Worm (Caenorhabditis elegans): ENCODE data around the gene T04A6.2.
"Not testable (repeated sequence)": the region's sequence is repeated elsewhere in the genome, so short reads cannot be mapped to it uniquely, and the experiment has no call there.

The T04A6.2 gene

ce11 chrIII:7614530-7614929 lies at the start of gene T04A6.2:
Gene T04A6.2, plus strand, starts transcription at chrIII:7614830.
- no peak for TF ChIP-seq unc-62 (GFP tag; optimal IDR thresholded peaks at IDR 0.05)

ce11 chrIII:7565247-7565646 lies 49.4 kb upstream of the T04A6.2 start, which contains the start of gene ttr-8:
Gene ttr-8, minus strand, starts transcription at chrIII:7565347.
- no peak for TF ChIP-seq unc-62 (GFP tag; optimal IDR thresholded peaks at IDR 0.05)

- TF ChIP-seq unc-62 (GFP tag; optimal IDR thresholded peaks at IDR 0.05): no peak
These were observed 48.5 kb upstream of the T04A6.2 start, which contains the start of gene ttr-32 for ce11 chrIII:7566098-7566497. Gene ttr-32, plus strand, starts transcription at chrIII:7566411.

ce11 chrIII:7570083-7570695 lies 44.4 kb upstream of the T04A6.2 start, which contains the start of gene R13A5.7:
Gene R13A5.7, minus strand, starts transcription at chrIII:7570133.
- no peak for TF ChIP-seq unc-62 (GFP tag; optimal IDR thresholded peaks at IDR 0.05)

- TF ChIP-seq unc-62 (GFP tag; optimal IDR thresholded peaks at IDR 0.05): no peak
These were observed 42.9 kb upstream of the T04A6.2 start for ce11 chrIII:7571726-7572125.

ce11 chrIII:7572781-7573400 lies 41.7 kb upstream of the T04A6.2 start, which contains the start of the genes rpl-9 and lpd-7:
Gene rpl-9, minus strand, starts transcription at chrIII:7572831.
Gene lpd-7, plus strand, starts transcription at chrIII:7573350.
- no peak for TF ChIP-seq unc-62 (GFP tag; optimal IDR thresholded peaks at IDR 0.05)

- TF ChIP-seq unc-62 (GFP tag; optimal IDR thresholded peaks at IDR 0.05): no peak
These were observed 35.3 kb upstream of the T04A6.2 start, which contains the start of gene mfsd-6 for ce11 chrIII:7579324-7579723. Gene mfsd-6, minus strand, starts transcription at chrIII:7579411.

- no peak for TF ChIP-seq unc-62 (GFP tag; optimal IDR thresholded peaks at IDR 0.05)
These were observed 34.0 kb upstream of the T04A6.2 start for ce11 chrIII:7580586-7580985.

- no peak for TF ChIP-seq unc-62 (GFP tag; optimal IDR thresholded peaks at IDR 0.05)
These were observed 31.7 kb upstream of the T04A6.2 start, which contains the start of gene R13A5.10 for ce11 chrIII:7582885-7583284. Gene R13A5.10, minus strand, starts transcription at chrIII:7582985.

ce11 chrIII:7584131-7584646 lies 30.4 kb upstream of the T04A6.2 start, which contains the start of gene cup-5:
Gene cup-5, plus strand, starts transcription at chrIII:7584181.
- no peak for TF ChIP-seq unc-62 (GFP tag; optimal IDR thresholded peaks at IDR 0.05)

- no peak for TF ChIP-seq unc-62 (GFP tag; optimal IDR thresholded peaks at IDR 0.05)
These were observed 26.4 kb upstream of the T04A6.2 start, which contains the start of gene R13A5.15 for ce11 chrIII:7588214-7588613. Gene R13A5.15, minus strand, starts transcription at chrIII:7588314.

- TF ChIP-seq unc-62 (GFP tag; optimal IDR thresholded peaks at IDR 0.05): no peak
These were observed 21.2 kb upstream of the T04A6.2 start, which contains the start of gene R13A5.11 for ce11 chrIII:7593285-7593928. Gene R13A5.11, minus strand, starts transcription at chrIII:7593335.

- not testable (repeated sequence) for TF ChIP-seq unc-62 (GFP tag; optimal IDR thresholded peaks at IDR 0.05)
These were observed 20.1 kb upstream of the T04A6.2 start, which contains the start of gene Y80D4G.2 for ce11 chrIII:7594482-7594881. Gene Y80D4G.2, minus strand, starts transcription at chrIII:7594582.

- no peak for TF ChIP-seq unc-62 (GFP tag; optimal IDR thresholded peaks at IDR 0.05)
These were observed 6.4 kb upstream of the T04A6.2 start, which contains the start of gene T04A6.3 for ce11 chrIII:7608223-7608622. Gene T04A6.3, minus strand, starts transcription at chrIII:7608323.

- no peak for TF ChIP-seq unc-62 (GFP tag; optimal IDR thresholded peaks at IDR 0.05)
These were observed 5.5 kb upstream of the T04A6.2 start, which contains the start of gene nsph-4.3 for ce11 chrIII:7609168-7609567. Gene nsph-4.3, minus strand, starts transcription at chrIII:7609268.

- no peak for TF ChIP-seq unc-62 (GFP tag; optimal IDR thresholded peaks at IDR 0.05)
These were observed 1.6 kb downstream of the T04A6.2 start, which contains the start of gene T04A6.1 for ce11 chrIII:7616228-7616627. Gene T04A6.1, plus strand, starts transcription at chrIII:7616528.

All from whole organism, dauer.